Fruit fly (Drosophila melanogaster): Measurements from ENCODE around the gene CG6310.

The CG6310 gene

DNA sequence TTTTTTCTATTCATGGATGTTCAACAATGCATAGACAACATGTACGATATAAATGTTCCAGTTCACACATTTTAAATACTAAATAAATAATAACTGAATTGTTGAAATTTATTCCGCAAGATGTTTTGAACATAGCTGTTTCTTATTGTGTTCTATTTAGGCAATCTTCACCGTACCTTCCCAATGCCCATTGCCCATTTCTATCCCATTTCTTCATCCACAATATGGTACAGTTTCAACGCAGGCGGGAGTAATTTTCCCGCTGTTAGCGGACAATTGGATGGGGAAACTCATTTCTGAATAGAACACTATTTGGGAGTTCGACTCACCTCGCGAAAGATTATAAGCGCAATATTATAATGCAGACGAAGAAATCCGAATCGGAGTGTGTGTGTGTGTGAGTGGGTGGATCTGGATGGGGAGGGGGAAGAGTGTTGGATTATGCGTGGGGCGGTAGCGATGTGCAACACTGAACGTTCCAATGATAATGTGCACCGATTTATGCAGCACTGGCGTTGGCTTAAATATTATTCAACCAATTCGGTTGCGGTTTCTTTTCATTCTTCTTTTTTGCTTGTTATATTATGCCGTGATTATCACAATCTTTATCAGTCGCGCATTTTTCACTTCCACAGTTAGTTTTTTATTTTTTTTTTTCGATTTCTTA, 22.4 kb upstream of the CG6310 start (continued):
- TF ChIP-seq lilli (GFP tag; optimal IDR thresholded peaks at IDR 0.05) (peak; percentile 30), CG3726 (GFP tag; IDR thresholded peaks at IDR 0.05) (no peak), gsb (GFP tag; IDR thresholded peaks at IDR 0.05) (no peak), ftz-f1 (GFP tag; optimal IDR thresholded peaks at IDR 0.05) (peak; percentile 75), Scr (GFP tag; IDR thresholded peaks at IDR 0.05; ENCODE audit: partially characterized antibody) (peak; percentile 45; the same call in 1 of the 2 replicates), CG6854 (GFP tag; optimal IDR thresholded peaks at IDR 0.05) (no peak), CG12391 (tag; optimal IDR thresholded peaks at IDR 0.05) (peak; percentile 34), CG31388 (GFP tag; optimal IDR thresholded peaks at IDR 0.05) (no peak), ase (GFP tag; IDR thresholded peaks at IDR 0.05) (no peak), CG33213 (GFP tag; optimal IDR thresholded peaks at IDR 0.05) (peak; percentile 63), tin (GFP tag; optimal IDR thresholded peaks at IDR 0.05) (peak; percentile 62), CG8765 (GFP tag; IDR thresholded peaks at IDR 0.05) (no peak), row (GFP tag; IDR thresholded peaks at IDR 0.05) (no peak; the same call in 1 of the 3 replicates), az2 (GFP tag; optimal IDR thresholded peaks at IDR 0.05) (peak; percentile 27), pfk (GFP tag; optimal IDR thresholded peaks at IDR 0.05) (no peak), CG15479 (GFP tag; optimal IDR thresholded peaks at IDR 0.05) (no peak), vvl (GFP tag; IDR thresholded peaks at IDR 0.05) (peak; percentile 79), Kr (GFP tag; optimal IDR thresholded peaks at IDR 0.05) (no peak), Drgx (GFP tag; IDR thresholded peaks at IDR 0.05) (no peak), CG4282 (GFP tag; optimal IDR thresholded peaks at IDR 0.05) (no peak), crol (GFP tag; IDR thresholded peaks at IDR 0.05) (peak; percentile 86), croc (GFP tag; conservative IDR thresholded peaks at IDR 0.05) (no peak), danr (GFP tag; IDR thresholded peaks at IDR 0.05) (no peak), lola (GFP tag; optimal IDR thresholded peaks at IDR 0.05) (no peak), CG3995 (GFP tag; optimal IDR thresholded peaks at IDR 0.05) (peak; percentile 28), fd96Cb (tag; optimal IDR thresholded peaks at IDR 0.05) (no peak), onecut (GFP tag; IDR thresholded peaks at IDR 0.05) (peak; percentile 56; the same call in 1 of the 2 replicates), crc (GFP tag; optimal IDR thresholded peaks at IDR 0.05) (peak; percentile 22), CG9437 (GFP tag; optimal IDR thresholded peaks at IDR 0.05) (peak; percentile 40), CG10979 (tag; optimal IDR thresholded peaks at IDR 0.05) (peak; percentile 23), nerfin-1 (tag; optimal IDR thresholded peaks at IDR 0.05) (no peak), fu2 (GFP tag; optimal IDR thresholded peaks at IDR 0.05) (peak; percentile 34), Optix (GFP tag; IDR thresholded peaks at IDR 0.05) (no peak), CG10321 (GFP tag; IDR thresholded peaks at IDR 0.05) (no peak), CG17568 (GFP tag; optimal IDR thresholded peaks at IDR 0.05) (no peak), Gsc (GFP tag; IDR thresholded peaks at IDR 0.05) (no peak), CG6175 (GFP tag; IDR thresholded peaks at IDR 0.05) (no peak), hb (GFP tag; IDR thresholded peaks at IDR 0.05; ENCODE audit: partially characterized antibody) (no peak), esg (GFP tag; conservative IDR thresholded peaks at IDR 0.05) (no peak), CG11560 (tag; IDR thresholded peaks at IDR 0.05) (no peak), CG11456 (GFP tag; IDR thresholded peaks at IDR 0.05) (peak; percentile 67; the same call in 2 of the 3 replicates), ranshi (GFP tag; IDR thresholded peaks at IDR 0.05) (peak; percentile 13; the same call in 1 of the 2 replicates), CG6683 (GFP tag; optimal IDR thresholded peaks at IDR 0.05) (no peak), CG13287 (GFP tag; IDR thresholded peaks at IDR 0.05; ENCODE audit: partially characterized antibody) (no peak; the same call in 1 of the 2 replicates), CG32772 (GFP tag; IDR thresholded peaks at IDR 0.05) (no peak), Mad (GFP tag; optimal IDR thresholded peaks at IDR 0.05) (peak; percentile 45), wek (GFP tag; optimal IDR thresholded peaks at IDR 0.05) (no peak), CG15011 (GFP tag; optimal IDR thresholded peaks at IDR 0.05) (no peak), E2f1 (GFP tag; IDR thresholded peaks at IDR 0.05) (no peak), fd64A (GFP tag; optimal IDR thresholded peaks at IDR 0.05) (no peak), org-1 (GFP tag; optimal IDR thresholded peaks at IDR 0.05) (no peak)
